Worm (Caenorhabditis elegans): ENCODE measurements around the gene rbm-42.

rbm-42 gene

DNA sequence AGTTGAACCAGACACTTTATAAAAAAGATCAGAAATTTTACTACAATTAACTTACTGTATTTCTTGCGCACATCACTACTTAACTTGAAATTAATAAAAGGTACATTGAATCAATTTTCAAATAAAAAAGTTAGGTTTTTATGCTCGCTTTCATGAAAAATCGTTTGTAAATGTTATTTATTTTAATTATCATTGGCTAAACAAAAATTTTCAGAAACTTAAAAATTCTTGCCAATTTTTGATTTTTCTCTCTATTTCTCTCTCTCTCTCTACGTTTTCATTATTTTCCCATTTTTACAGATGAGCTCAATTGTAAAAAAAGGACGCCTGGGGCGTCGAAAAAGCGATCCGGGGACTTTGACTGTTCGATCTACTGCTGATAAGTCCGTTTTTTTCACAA is 43.6 kb downstream of the rbm-42 start, which contains the start of gene sax-2:
Gene sax-2, plus strand, starts transcription at position 301 of the 400 bp plus-strand sequence.
- TF ChIP-seq rnt-1 (tag; optimal IDR thresholded peaks at IDR 0.05) (no peak), hlh-8 (tag; optimal IDR thresholded peaks at IDR 0.05) (no peak), C08G9.2 (tag; optimal IDR thresholded peaks at IDR 0.05) (no peak), sdc-2 (tag; optimal IDR thresholded peaks at IDR 0.05) (no peak), F13H6.1 (tag; optimal IDR thresholded peaks at IDR 0.05) (no peak)

DNA sequence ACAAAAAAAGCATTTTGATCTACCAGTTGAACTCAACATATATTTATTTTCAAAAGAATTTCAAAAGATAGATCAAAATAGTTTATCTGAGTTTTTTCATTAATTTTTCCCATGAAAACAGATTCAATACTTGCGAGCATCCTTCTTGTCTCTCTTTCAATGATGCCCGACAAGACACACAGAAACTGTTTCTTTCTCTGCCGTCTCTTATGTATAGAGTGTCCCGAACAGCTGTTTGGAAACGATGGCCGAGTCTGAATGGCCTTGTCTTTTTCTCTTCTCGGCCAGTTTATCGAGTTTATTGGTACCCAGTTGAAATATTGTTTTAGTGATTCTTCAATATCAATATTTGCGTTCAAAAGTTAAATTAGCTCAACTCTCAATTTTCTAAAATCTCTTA is 44.3 kb downstream of the rbm-42 start:
- TF ChIP-seq madf-2 (tag; optimal IDR thresholded peaks at IDR 0.05) = no peak
- TF ChIP-seq tbx-7 (tag; optimal IDR thresholded peaks at IDR 0.05) = peak; percentile 35
- TF ChIP-seq ceh-2 (tag; optimal IDR thresholded peaks at IDR 0.05) = peak; percentile 61
- TF ChIP-seq hlh-8 (tag; optimal IDR thresholded peaks at IDR 0.05) = peak; percentile 67
- TF ChIP-seq rnt-1 (tag; optimal IDR thresholded peaks at IDR 0.05) = peak; percentile 24
- TF ChIP-seq unc-86 (tag; optimal IDR thresholded peaks at IDR 0.05) = no peak
- no peak for TF ChIP-seq hlh-6 (tag; optimal IDR thresholded peaks at IDR 0.05)
- TF ChIP-seq zip-5 (tag; optimal IDR thresholded peaks at IDR 0.05) = peak; percentile 27
- peak; percentile 6 for TF ChIP-seq F13H6.1 (tag; optimal IDR thresholded peaks at IDR 0.05)
- peak; percentile 87 for TF ChIP-seq ceh-31 (tag; optimal IDR thresholded peaks at IDR 0.05)
- peak; percentile 63 for TF ChIP-seq tbx-2 (tag; optimal IDR thresholded peaks at IDR 0.05)
- TF ChIP-seq ets-4 (tag; optimal IDR thresholded peaks at IDR 0.05) = peak; percentile 85
- TF ChIP-seq ceh-34 (tag; optimal IDR thresholded peaks at IDR 0.05) = peak; percentile 5
- peak; percentile 57 for TF ChIP-seq unc-42 (tag; optimal IDR thresholded peaks at IDR 0.05)
- peak; percentile 26 for TF ChIP-seq ceh-18 (tag; optimal IDR thresholded peaks at IDR 0.05)
- peak; percentile 26 for TF ChIP-seq ref-2 (tag; optimal IDR thresholded peaks at IDR 0.05)
- TF ChIP-seq nfya-1 (tag; optimal IDR thresholded peaks at IDR 0.05) = peak; percentile 55
- peak; percentile 77 for TF ChIP-seq C08G9.2 (tag; optimal IDR thresholded peaks at IDR 0.05)
- TF ChIP-seq elt-2 (tag; optimal IDR thresholded peaks at IDR 0.05) = no peak

DNA sequence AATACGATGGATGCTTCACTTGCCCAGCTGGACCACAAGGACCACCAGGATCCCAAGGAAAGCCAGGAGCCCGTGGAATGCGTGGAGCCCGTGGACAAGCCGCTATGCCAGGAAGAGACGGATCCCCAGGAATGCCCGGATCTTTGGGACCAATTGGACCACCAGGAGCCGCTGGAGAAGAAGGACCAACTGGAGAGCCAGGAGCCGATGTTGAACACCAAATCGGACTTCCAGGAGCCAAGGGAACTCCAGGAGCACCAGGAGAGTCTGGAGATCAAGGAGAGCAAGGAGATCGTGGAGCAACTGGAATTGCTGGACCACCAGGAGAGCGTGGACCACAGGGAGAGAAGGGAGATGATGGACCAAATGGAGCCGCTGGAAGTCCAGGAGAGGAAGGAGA is 45.1 kb downstream of the rbm-42 start:
- TF ChIP-seq ceh-6 (GFP tag; optimal IDR thresholded peaks at IDR 0.05) = no peak
- no peak for TF ChIP-seq syd-9 (tag; optimal IDR thresholded peaks at IDR 0.05)
- TF ChIP-seq ceh-34 (tag; optimal IDR thresholded peaks at IDR 0.05) = peak; percentile 4
- TF ChIP-seq T23F11.4 (GFP tag; optimal IDR thresholded peaks at IDR 0.05) = peak; percentile 63
- peak; percentile 14 for TF ChIP-seq C08G9.2 (tag; optimal IDR thresholded peaks at IDR 0.05)

DNA sequence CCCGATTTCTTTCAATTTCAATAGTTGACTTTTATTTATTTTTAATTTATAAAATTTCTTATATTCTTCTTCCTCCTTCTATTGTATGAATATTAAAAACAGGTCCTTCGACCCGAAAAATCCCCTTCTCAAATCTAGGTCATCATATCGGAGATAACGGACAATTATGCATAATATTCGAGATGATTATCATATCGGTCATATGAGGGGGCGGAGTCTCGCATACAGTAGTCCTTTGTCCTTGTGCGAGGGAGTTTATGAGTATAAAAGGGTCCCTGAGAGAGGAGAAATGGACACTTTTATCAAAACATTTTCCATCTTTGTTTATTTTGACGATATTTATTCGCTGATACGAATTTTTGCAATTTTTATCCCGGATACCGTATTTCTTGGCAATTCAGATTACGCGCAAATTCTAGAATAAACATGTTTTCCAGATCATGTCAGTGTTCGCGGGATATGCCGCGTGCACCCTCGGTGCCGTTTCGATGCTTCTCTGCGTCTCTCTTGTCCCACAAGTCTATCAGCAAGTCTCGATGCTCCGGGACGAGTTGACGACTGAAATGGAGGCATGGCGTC is 46.0 kb downstream of the rbm-42 start, which contains the start of gene dpy-17:
Gene dpy-17, plus strand, starts transcription at position 438 of the 579 bp plus-strand sequence.
- TF ChIP-seq hlh-6 (tag; optimal IDR thresholded peaks at IDR 0.05) = no peak
- peak; percentile 82 for TF ChIP-seq ama-1 (optimal IDR thresholded peaks at IDR 0.05)
- TF ChIP-seq ceh-9 (tag; optimal IDR thresholded peaks at IDR 0.05) = no peak
- no peak for TF ChIP-seq ets-4 (tag; optimal IDR thresholded peaks at IDR 0.05)
- peak; percentile 1 for TF ChIP-seq nfya-1 (tag; optimal IDR thresholded peaks at IDR 0.05)
- TF ChIP-seq hlh-8 (tag; optimal IDR thresholded peaks at IDR 0.05) = no peak

DNA sequence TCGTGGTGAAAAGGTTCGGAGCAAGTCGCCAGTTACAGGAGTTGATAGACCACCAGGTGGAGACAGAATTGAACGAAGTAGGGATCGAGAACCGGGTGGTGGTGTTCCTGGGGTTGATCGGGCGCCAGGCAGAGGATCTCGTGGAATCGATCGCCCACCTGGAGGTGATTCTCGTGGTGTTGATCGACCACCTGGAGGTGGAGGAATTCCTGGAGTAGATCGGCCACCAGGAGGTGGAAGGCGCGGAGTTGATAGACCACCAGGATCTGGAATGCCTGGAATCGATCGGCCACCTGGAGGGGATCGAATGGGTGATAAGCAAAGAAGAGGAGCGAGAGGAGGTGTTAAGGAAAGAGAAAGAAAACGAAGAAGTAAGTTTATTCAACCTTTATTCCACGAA is 47.5 kb downstream of the rbm-42 start:
- TF ChIP-seq ceh-9 (tag; optimal IDR thresholded peaks at IDR 0.05) (no peak), unc-55 (GFP tag; optimal IDR thresholded peaks at IDR 0.05) (no peak), pax-1 (tag; optimal IDR thresholded peaks at IDR 0.05) (no peak), madf-2 (tag; optimal IDR thresholded peaks at IDR 0.05) (no peak), ztf-16 (tag; optimal IDR thresholded peaks at IDR 0.05) (no peak), gmeb-2 (tag; optimal IDR thresholded peaks at IDR 0.05) (no peak), unc-42 (tag; optimal IDR thresholded peaks at IDR 0.05) (no peak), hlh-30 (tag; optimal IDR thresholded peaks at IDR 0.05; ENCODE audit: insufficient read depth) (no peak)

DNA sequence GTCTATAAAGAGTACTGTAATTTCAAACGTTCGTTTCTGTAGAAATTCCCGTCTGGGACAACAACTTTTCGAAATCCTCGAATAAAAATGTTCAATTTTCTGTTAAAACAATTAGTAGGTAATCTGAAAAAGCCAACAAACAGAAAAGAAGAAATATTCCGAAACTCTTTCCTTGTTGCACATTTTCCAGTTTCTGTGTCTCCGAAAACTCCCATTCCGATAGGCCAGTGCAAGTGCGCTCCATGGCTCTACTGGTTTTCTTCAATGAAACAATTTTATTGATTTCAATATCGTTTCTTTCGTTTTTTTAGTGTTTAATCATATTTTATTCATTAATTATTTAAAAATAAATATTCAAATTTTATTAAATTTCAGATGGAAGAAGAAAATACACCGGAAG is 50.4 kb downstream of the rbm-42 start, which contains the start of gene F54D8.6:
Gene F54D8.6, plus strand, starts transcription at position 370 of the 400 bp plus-strand sequence.
- no peak for TF ChIP-seq unc-3 (GFP tag; conservative IDR thresholded peaks at IDR 0.05)
- no peak for TF ChIP-seq unc-3 (tag; optimal IDR thresholded peaks at IDR 0.05)
- TF ChIP-seq pqm-1 (tag; optimal IDR thresholded peaks at IDR 0.05) = no peak
- no peak for TF ChIP-seq syd-9 (tag; optimal IDR thresholded peaks at IDR 0.05)
- TF ChIP-seq hlh-30 (tag; optimal IDR thresholded peaks at IDR 0.05; ENCODE audit: insufficient read depth) = no peak
- peak; percentile 15 for TF ChIP-seq ceh-19 (GFP tag; optimal IDR thresholded peaks at IDR 0.05)
- TF ChIP-seq fax-1 (tag; optimal IDR thresholded peaks at IDR 0.05) = peak; percentile 4
- TF ChIP-seq ahr-1 (tag; optimal IDR thresholded peaks at IDR 0.05) = no peak
- TF ChIP-seq npax-4 (tag; optimal IDR thresholded peaks at IDR 0.05) = no peak
- TF ChIP-seq ref-2 (tag; optimal IDR thresholded peaks at IDR 0.05) = no peak
- TF ChIP-seq lim-6 (tag; optimal IDR thresholded peaks at IDR 0.05) = no peak
- TF ChIP-seq F13H6.1 (tag; optimal IDR thresholded peaks at IDR 0.05) = no peak
- TF ChIP-seq nfya-1 (tag; optimal IDR thresholded peaks at IDR 0.05) = peak; percentile 1
- TF ChIP-seq sdc-2 (tag; optimal IDR thresholded peaks at IDR 0.05) = no peak
- no peak for TF ChIP-seq dmd-4 (tag; optimal IDR thresholded peaks at IDR 0.05; ENCODE audit: borderline replicate concordance)
- no peak for TF ChIP-seq C08G9.2 (tag; optimal IDR thresholded peaks at IDR 0.05)
- no peak for TF ChIP-seq pag-3 (tag; optimal IDR thresholded peaks at IDR 0.05; ENCODE audit: borderline replicate concordance)
- TF ChIP-seq elt-2 (tag; optimal IDR thresholded peaks at IDR 0.05) = peak; percentile 31
- no peak for TF ChIP-seq Y22D7AL.16 (tag; optimal IDR thresholded peaks at IDR 0.05)
- no peak for TF ChIP-seq unc-55 (GFP tag; optimal IDR thresholded peaks at IDR 0.05)
